Worm (Caenorhabditis elegans) whole organism, early embryonic: Measurements from ENCODE around the gene F59B2.3.

Source experiments
- B0310.2 ChIP-seq: sonication (generic microtip); optimal IDR thresholded peaks from 2 replicates; lab custom pipeline; 2016; ENCODE audit warnings: mild to moderate bottlenecking, missing genetic modification characterization, missing compliant biosample characterization
- F13C5.2 ChIP-seq: sonication (generic microtip); optimal IDR thresholded peaks from 2 replicates; lab custom pipeline; 2017; ENCODE audit warnings: mild to moderate bottlenecking, missing genetic modification characterization, inconsistent platforms, missing compliant biosample characterization
- aly-1 ChIP-seq: sonication (generic microtip); optimal IDR thresholded peaks from 2 replicates; lab custom pipeline; 2016; ENCODE audit warnings: missing genetic modification characterization, missing compliant biosample characterization
- ama-1 ChIP-seq: fragments of 150-350 bp; optimal IDR thresholded peaks from 2 replicates; lab custom pipeline; 2014
- ceh-13 ChIP-seq: fragments of 200-800 bp; sonication (Bioruptor generic); optimal IDR thresholded peaks from 2 replicates; lab custom pipeline; 2018; ENCODE audit warnings: mild to moderate bottlenecking, missing genetic modification characterization, missing compliant biosample characterization
- ceh-36 ChIP-seq: sonication (generic microtip); optimal IDR thresholded peaks from 2 replicates; lab custom pipeline; 2016; ENCODE audit warnings: missing genetic modification characterization, inconsistent platforms, missing compliant biosample characterization
- ets-7 ChIP-seq: sonication (generic microtip); optimal IDR thresholded peaks from 2 replicates; lab custom pipeline; 2016; ENCODE audit warnings: missing genotype, missing genetic modification characterization, missing compliant biosample characterization
- flt-1 ChIP-seq: fragments of 200-800 bp; sonication (Bioruptor generic); IDR thresholded peaks from 2 replicates; pipeline ENCODE4 v1.3.6; 2022; ENCODE audit warnings: missing genetic modification characterization, missing compliant biosample characterization
- hmbx-1 ChIP-seq: sonication (generic microtip); optimal IDR thresholded peaks from 2 replicates; lab custom pipeline; 2016; ENCODE audit warnings: mild to moderate bottlenecking, missing genetic modification characterization, missing compliant biosample characterization
- hmg-4 ChIP-seq: fragments of 200-800 bp; sonication (Bioruptor generic); optimal IDR thresholded peaks from 2 replicates; lab custom pipeline; 2018; ENCODE audit warnings: mild to moderate bottlenecking, missing genetic modification characterization, missing compliant biosample characterization
- hnd-1 ChIP-seq: sonication (generic microtip); optimal IDR thresholded peaks from 2 replicates; lab custom pipeline; 2016; ENCODE audit warnings: missing genetic modification characterization, missing compliant biosample characterization
- pes-1 ChIP-seq: fragments of 200-800 bp; sonication (Bioruptor generic); IDR thresholded peaks from 2 replicates; pipeline ENCODE4 v1.3.6; 2022; ENCODE audit warnings: missing genetic modification reagents, missing genetic modification characterization, missing compliant biosample characterization
- scrt-1 ChIP-seq: fragments of 200-800 bp; sonication (Bioruptor generic); IDR thresholded peaks from 2 replicates; pipeline ENCODE4 v1.3.6; 2022; ENCODE audit warnings: missing genetic modification characterization, missing compliant biosample characterization
- sea-1 ChIP-seq: fragments of 200-800 bp; sonication (Bioruptor generic); conservative IDR thresholded peaks from 2 replicates; pipeline ENCODE4 v1.3.6; 2022; ENCODE audit warnings: missing genetic modification characterization, missing compliant biosample characterization
- tbx-11 ChIP-seq: fragments of 200-800 bp; sonication (Bioruptor generic); IDR thresholded peaks from 2 replicates; pipeline ENCODE4 v1.3.6; 2022; ENCODE audit warnings: missing genetic modification characterization, missing compliant biosample characterization
- tbx-37 ChIP-seq: fragments of 200-800 bp; sonication (Bioruptor generic); conservative IDR thresholded peaks from 2 replicates; pipeline ENCODE4 v1.3.6; 2022; ENCODE audit warnings: missing genetic modification reagents, missing genetic modification characterization, missing compliant biosample characterization
- tra-4 ChIP-seq: sonication (generic microtip); optimal IDR thresholded peaks from 2 replicates; lab custom pipeline; 2017; ENCODE audit warnings: missing genetic modification characterization, missing compliant biosample characterization

The F59B2.3 gene

DNA sequence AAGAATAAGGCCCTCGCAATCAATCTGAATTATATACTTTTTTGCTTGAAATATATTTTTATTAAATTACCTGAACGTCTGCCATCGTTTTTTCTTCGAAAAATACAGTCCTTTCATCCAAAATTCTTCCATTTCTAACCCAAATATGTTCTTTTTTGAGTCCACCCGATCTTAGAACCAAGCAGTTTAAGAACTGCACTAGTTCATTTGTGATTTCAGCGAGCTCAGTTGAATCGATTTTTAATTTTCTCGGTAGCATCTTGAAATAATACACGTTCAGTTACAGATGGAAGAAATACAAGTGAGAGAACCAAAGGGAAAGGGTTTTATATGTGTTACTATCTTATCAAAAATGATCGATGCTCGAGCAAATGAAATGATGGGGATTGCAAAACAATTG, at the start of gene F59B2.3:
Gene F59B2.3 (minus strand): TSS at position 259 of the 400 bp plus-strand sequence.
- no peak for TF ChIP-seq ama-1
- TF ChIP-seq aly-1 (tag; lab: Kevin White, UChicago): no peak
- TF ChIP-seq tbx-11 (GFP tag; lab: Robert Waterston, UW): no peak
- TF ChIP-seq sea-1 (GFP tag; lab: Robert Waterston, UW): no peak
- no peak for TF ChIP-seq hmg-4 (GFP tag; lab: Kevin White, UChicago)
- no peak for TF ChIP-seq pes-1
- TF ChIP-seq F13C5.2 (tag; lab: Kevin White, UChicago): no peak
- no peak for TF ChIP-seq tra-4 (tag; lab: Kevin White, UChicago)
- no peak for TF ChIP-seq B0310.2
- TF ChIP-seq flt-1 (GFP tag; lab: Robert Waterston, UW): no peak
- TF ChIP-seq tbx-37 (GFP tag; lab: Robert Waterston, UW): no peak
- TF ChIP-seq scrt-1 (GFP tag; lab: Robert Waterston, UW): no peak
- TF ChIP-seq ceh-13 (GFP tag; lab: Kevin White, UChicago): no peak

DNA sequence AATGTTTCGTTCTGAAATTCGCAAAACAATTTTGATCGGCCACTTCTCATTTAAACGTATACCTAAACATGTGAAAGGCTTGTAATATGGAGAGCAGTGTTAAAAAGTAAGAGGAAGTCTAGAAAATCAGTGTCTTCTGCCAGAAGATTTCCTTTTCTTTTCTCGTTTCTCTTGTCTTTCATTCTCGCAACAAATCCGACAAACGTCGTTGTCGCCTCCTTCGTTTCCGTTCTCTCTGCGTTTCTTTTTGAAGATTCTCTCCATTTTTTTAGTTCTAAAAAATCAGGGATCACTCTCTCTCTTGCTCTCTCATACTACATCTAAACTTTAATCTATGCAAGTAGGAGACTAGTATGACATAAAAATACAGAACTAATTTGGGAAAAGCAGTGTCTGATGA, 47.7 kb upstream of the F59B2.3 start:
- no peak for TF ChIP-seq tra-4 (tag; lab: Kevin White, UChicago)
- no peak for TF ChIP-seq pes-1
- TF ChIP-seq F13C5.2 (tag; lab: Kevin White, UChicago): no peak
- no peak for TF ChIP-seq aly-1 (tag; lab: Kevin White, UChicago)
- no peak for TF ChIP-seq sea-1 (GFP tag; lab: Robert Waterston, UW)
- no peak for TF ChIP-seq flt-1 (GFP tag; lab: Robert Waterston, UW)

DNA sequence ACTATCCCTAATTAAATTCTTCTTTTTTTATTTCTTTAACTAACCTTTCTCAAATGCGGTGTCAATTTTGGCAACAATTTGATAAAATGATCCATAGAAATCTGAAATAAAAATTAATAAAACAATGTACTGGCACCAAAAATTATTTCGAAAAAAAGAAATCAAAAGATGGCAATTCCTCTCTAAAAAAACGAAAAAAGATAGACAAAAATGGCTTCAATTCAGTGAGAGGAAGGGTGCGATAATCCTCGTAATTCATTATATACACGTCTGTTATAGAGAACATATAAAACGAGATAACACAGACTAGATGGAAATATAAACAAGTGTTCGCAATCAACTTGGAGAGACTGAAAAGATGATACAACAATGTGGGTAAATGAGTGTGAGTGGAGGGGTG, 46.3 kb upstream of the F59B2.3 start, which contains the start of gene R107.2:
Gene R107.2 (minus strand): TSS at position 101 of the 400 bp plus-strand sequence.
- no peak for TF ChIP-seq ama-1
- no peak for TF ChIP-seq ceh-36 (tag; lab: Kevin White, UChicago)
- no peak for TF ChIP-seq B0310.2
- TF ChIP-seq hmg-4 (GFP tag; lab: Kevin White, UChicago): no peak
- TF ChIP-seq hmbx-1 (tag; lab: Kevin White, UChicago): no peak
- TF ChIP-seq scrt-1 (GFP tag; lab: Robert Waterston, UW): no peak
- TF ChIP-seq tra-4 (tag; lab: Kevin White, UChicago): no peak
- TF ChIP-seq tbx-11 (GFP tag; lab: Robert Waterston, UW): no peak
- TF ChIP-seq tbx-37 (GFP tag; lab: Robert Waterston, UW): no peak
- TF ChIP-seq pes-1: no peak
- TF ChIP-seq aly-1 (tag; lab: Kevin White, UChicago): no peak
- no peak for TF ChIP-seq flt-1 (GFP tag; lab: Robert Waterston, UW)
- no peak for TF ChIP-seq sea-1 (GFP tag; lab: Robert Waterston, UW)
- no peak for TF ChIP-seq ets-7 (tag; lab: Kevin White, UChicago)
- no peak for TF ChIP-seq ceh-13 (GFP tag; lab: Kevin White, UChicago)
- no peak for TF ChIP-seq hnd-1 (tag; lab: Kevin White, UChicago)

DNA sequence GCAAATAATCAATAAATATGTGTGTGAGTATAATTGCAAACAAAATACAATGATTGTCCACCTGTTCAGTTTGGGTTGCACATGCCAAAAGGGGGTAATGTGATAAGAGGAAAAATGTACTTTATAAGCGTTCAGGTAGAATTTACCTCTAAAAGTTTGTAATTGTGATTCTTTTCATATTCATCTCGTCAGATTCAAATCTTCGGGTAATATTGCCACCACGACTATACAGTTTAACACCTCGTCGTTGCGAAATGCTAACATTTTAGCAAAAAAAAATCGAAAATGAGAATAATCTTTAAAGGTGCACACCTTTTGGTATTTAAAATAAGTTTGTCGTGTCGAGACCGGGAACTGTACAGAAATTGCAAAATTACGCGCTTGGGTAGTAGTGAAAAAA, 43.6 kb upstream of the F59B2.3 start, which contains the start of gene nac-2:
Gene nac-2 (minus strand): TSS at position 101 of the 400 bp plus-strand sequence.
- TF ChIP-seq ceh-36 (tag; lab: Kevin White, UChicago): no peak
- TF ChIP-seq aly-1 (tag; lab: Kevin White, UChicago): no peak
- TF ChIP-seq F13C5.2 (tag; lab: Kevin White, UChicago): no peak
- no peak for TF ChIP-seq hnd-1 (tag; lab: Kevin White, UChicago)
- no peak for TF ChIP-seq ceh-13 (GFP tag; lab: Kevin White, UChicago)
- no peak for TF ChIP-seq tbx-37 (GFP tag; lab: Robert Waterston, UW)
- TF ChIP-seq tbx-11 (GFP tag; lab: Robert Waterston, UW): no peak

DNA sequence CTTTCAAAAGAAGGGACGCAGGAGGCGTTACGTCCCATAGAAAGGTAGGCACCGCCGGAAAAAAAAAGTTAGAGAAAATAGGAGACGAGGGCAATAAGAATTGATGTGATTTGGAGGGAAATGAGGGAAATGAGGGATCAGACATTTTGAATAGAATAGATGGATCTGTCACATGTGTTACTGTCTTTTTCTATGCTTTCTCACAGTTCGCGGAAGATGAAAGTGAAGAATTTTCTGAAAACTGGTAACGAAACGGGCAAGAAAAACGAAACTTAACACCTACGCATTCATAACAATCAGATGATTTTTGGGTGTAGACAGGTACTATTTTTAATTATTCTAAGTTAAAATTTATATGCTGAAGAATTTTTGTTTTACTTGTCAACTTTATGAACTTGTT, 38.1 kb upstream of the F59B2.3 start, which contains the start of gene R107.9:
Gene R107.9 (plus strand): TSS at position 301 of the 400 bp plus-strand sequence.
- TF ChIP-seq tbx-37 (GFP tag; lab: Robert Waterston, UW): no peak
- no peak for TF ChIP-seq tbx-11 (GFP tag; lab: Robert Waterston, UW)
- no peak for TF ChIP-seq hmg-4 (GFP tag; lab: Kevin White, UChicago)
- TF ChIP-seq B0310.2: no peak
- no peak for TF ChIP-seq flt-1 (GFP tag; lab: Robert Waterston, UW)
- TF ChIP-seq ceh-36 (tag; lab: Kevin White, UChicago): no peak
- no peak for TF ChIP-seq tra-4 (tag; lab: Kevin White, UChicago)
- TF ChIP-seq hnd-1 (tag; lab: Kevin White, UChicago): no peak
- TF ChIP-seq scrt-1 (GFP tag; lab: Robert Waterston, UW): no peak
- no peak for TF ChIP-seq F13C5.2 (tag; lab: Kevin White, UChicago)
- TF ChIP-seq ets-7 (tag; lab: Kevin White, UChicago): no peak
- TF ChIP-seq aly-1 (tag; lab: Kevin White, UChicago): no peak
- no peak for TF ChIP-seq ama-1
- TF ChIP-seq ceh-13 (GFP tag; lab: Kevin White, UChicago): no peak
- TF ChIP-seq hmbx-1 (tag; lab: Kevin White, UChicago): no peak
- TF ChIP-seq pes-1: no peak

DNA sequence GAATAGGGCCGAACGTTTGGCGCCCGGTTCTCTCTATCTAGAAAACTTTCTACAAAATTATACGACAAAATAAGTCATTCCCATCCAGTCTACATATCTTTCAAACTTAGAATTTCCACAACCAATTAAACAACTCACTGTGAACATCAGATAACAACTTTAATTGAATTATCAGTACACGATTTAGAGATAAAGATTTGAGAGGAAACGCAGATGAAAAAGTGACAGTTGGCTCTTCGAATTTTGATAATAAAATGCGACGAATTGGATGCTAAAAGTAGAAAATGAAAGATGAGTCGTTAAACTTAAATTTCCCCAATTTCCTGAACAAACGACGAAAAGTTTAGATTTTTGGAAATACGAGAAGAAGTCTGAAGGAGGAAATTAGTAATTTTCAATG, 35.5 kb upstream of the F59B2.3 start:
- no peak for TF ChIP-seq hmg-4 (GFP tag; lab: Kevin White, UChicago)
- TF ChIP-seq sea-1 (GFP tag; lab: Robert Waterston, UW): no peak
- TF ChIP-seq F13C5.2 (tag; lab: Kevin White, UChicago): no peak
- TF ChIP-seq ceh-36 (tag; lab: Kevin White, UChicago): no peak
- TF ChIP-seq flt-1 (GFP tag; lab: Robert Waterston, UW): no peak
- TF ChIP-seq hnd-1 (tag; lab: Kevin White, UChicago): no peak
- no peak for TF ChIP-seq B0310.2
- no peak for TF ChIP-seq scrt-1 (GFP tag; lab: Robert Waterston, UW)
- TF ChIP-seq ets-7 (tag; lab: Kevin White, UChicago): no peak
- no peak for TF ChIP-seq tbx-11 (GFP tag; lab: Robert Waterston, UW)
- TF ChIP-seq ama-1: no peak
- no peak for TF ChIP-seq pes-1
- no peak for TF ChIP-seq ceh-13 (GFP tag; lab: Kevin White, UChicago)
- TF ChIP-seq hmbx-1 (tag; lab: Kevin White, UChicago): no peak
- no peak for TF ChIP-seq aly-1 (tag; lab: Kevin White, UChicago)
- TF ChIP-seq tbx-37 (GFP tag; lab: Robert Waterston, UW): no peak
- no peak for TF ChIP-seq tra-4 (tag; lab: Kevin White, UChicago)

DNA sequence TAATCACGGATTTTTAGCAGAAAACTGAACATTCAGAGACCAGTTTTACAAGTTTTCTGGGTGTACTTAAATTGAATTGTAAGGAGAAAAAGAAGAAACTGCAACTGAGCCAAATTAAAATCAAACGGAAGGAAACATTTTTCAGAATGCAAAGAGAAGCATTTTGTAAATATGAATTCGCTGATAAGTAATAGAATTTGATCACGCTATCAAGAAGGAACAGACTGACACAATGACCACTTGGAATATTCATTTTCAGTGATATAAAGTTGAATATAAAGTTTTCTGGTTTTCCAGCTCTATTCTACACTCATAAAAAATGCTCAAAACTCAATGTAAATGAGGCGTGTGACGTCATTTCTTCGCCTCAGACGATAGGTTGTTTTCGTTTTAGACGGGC, 34.6 kb upstream of the F59B2.3 start:
- TF ChIP-seq F13C5.2 (tag; lab: Kevin White, UChicago) (no peak), scrt-1 (GFP tag; lab: Robert Waterston, UW) (no peak), aly-1 (tag; lab: Kevin White, UChicago) (no peak), ets-7 (tag; lab: Kevin White, UChicago) (no peak)
